Fruit fly (Drosophila melanogaster) whole organism, embryonic: ENCODE data around the gene ocn.

Experiments used
- BEAF-32 ChIP-seq: fragments of 200-800 bp; sonication (Bioruptor generic); optimal IDR thresholded peaks from 3 replicates; lab custom pipeline; 2017; ENCODE audit warnings: missing biosample characterization, missing genetic modification characterization, mild to moderate bottlenecking, moderate library complexity, missing genetic modification reagents
- CG10565 ChIP-seq: fragments of 200-800 bp; sonication (Bioruptor generic); optimal IDR thresholded peaks from 3 replicates; lab custom pipeline; 2016; ENCODE audit warnings: missing biosample characterization, mild to moderate bottlenecking, missing genetic modification characterization
- CG1233 ChIP-seq: fragments of 200-800 bp; sonication (Bioruptor generic); optimal IDR thresholded peaks from 4 replicates; lab custom pipeline; 2018; ENCODE audit warnings: missing biosample characterization, mild to moderate bottlenecking, missing genetic modification characterization
- CG13775 ChIP-seq: fragments of 200-800 bp; sonication (Bioruptor generic); optimal IDR thresholded peaks from 3 replicates; lab custom pipeline; 2017; ENCODE audit warnings: missing biosample characterization, mild to moderate bottlenecking, missing genetic modification characterization
- CG14860 ChIP-seq: fragments of 200-800 bp; sonication (Bioruptor generic); IDR thresholded peaks from 3 replicates; pipeline ENCODE4 v1.3.6; 2022; ENCODE audit warnings: missing biosample characterization, missing genetic modification characterization; ENCODE audit not compliant: partially characterized antibody
- CG16813 ChIP-seq: fragments of 200-800 bp; sonication (Bioruptor generic); IDR thresholded peaks from 3 replicates; pipeline ENCODE4 v1.3.6; 2022; ENCODE audit warnings: missing biosample characterization, missing genetic modification characterization; ENCODE audit not compliant: partially characterized antibody
- CG1832 ChIP-seq: fragments of 200-800 bp; sonication (Bioruptor generic); optimal IDR thresholded peaks from 2 replicates; lab custom pipeline; 2017; ENCODE audit warnings: missing biosample characterization, mild to moderate bottlenecking, missing genetic modification characterization, inconsistent platforms
- CG31388 ChIP-seq: fragments of 200-800 bp; sonication (Bioruptor generic); optimal IDR thresholded peaks from 2 replicates; lab custom pipeline; 2016; ENCODE audit warnings: missing biosample characterization, missing genetic modification characterization
- CG4617 ChIP-seq: fragments of 200-800 bp; sonication (Bioruptor generic); optimal IDR thresholded peaks from 3 replicates; lab custom pipeline; 2016; ENCODE audit warnings: missing biosample characterization, missing genetic modification characterization, borderline replicate concordance
- CG5180 ChIP-seq: fragments of 200-800 bp; sonication (Bioruptor generic); optimal IDR thresholded peaks from 3 replicates; lab custom pipeline; 2017; ENCODE audit warnings: missing biosample characterization, missing genetic modification characterization, mild to moderate bottlenecking, moderate library complexity, missing genetic modification reagents
- CG6272 ChIP-seq: fragments of 200-800 bp; sonication (Bioruptor generic); IDR thresholded peaks from 2 replicates; pipeline ENCODE4 v1.3.6; 2022; ENCODE audit warnings: missing biosample characterization, missing genetic modification characterization
- CG6689 ChIP-seq: fragments of 200-800 bp; sonication (Bioruptor generic); IDR thresholded peaks from 2 replicates; pipeline ENCODE4 v1.3.6; 2022; ENCODE audit warnings: missing biosample characterization, missing genetic modification characterization
- CG6813 ChIP-seq: fragments of 200-800 bp; sonication (Bioruptor generic); optimal IDR thresholded peaks from 2 replicates; lab custom pipeline; 2017; ENCODE audit warnings: missing biosample characterization, missing genetic modification characterization, mild to moderate bottlenecking, moderate library complexity, missing genetic modification reagents
- CG7786 ChIP-seq: fragments of 200-800 bp; sonication (Bioruptor generic); optimal IDR thresholded peaks from 2 replicates; lab custom pipeline; 2016; ENCODE audit warnings: missing biosample characterization, missing genetic modification characterization
- CG7928 ChIP-seq: fragments of 200-800 bp; sonication (Bioruptor generic); optimal IDR thresholded peaks from 2 replicates; lab custom pipeline; 2017; ENCODE audit warnings: missing biosample characterization, mild to moderate bottlenecking, missing genetic modification characterization
- CrebB ChIP-seq: fragments of 200-800 bp; sonication (Bioruptor generic); optimal IDR thresholded peaks from 3 replicates; lab custom pipeline; 2018; ENCODE audit warnings: missing biosample characterization, mild to moderate bottlenecking, missing genetic modification characterization
- Doc2 ChIP-seq: fragments of 200-800 bp; sonication (Bioruptor generic); IDR thresholded peaks from 2 replicates; pipeline ENCODE4 v1.3.6; 2022; ENCODE audit warnings: missing biosample characterization, missing genetic modification characterization
- Elba2 ChIP-seq: fragments of 200-800 bp; sonication (Bioruptor generic); optimal IDR thresholded peaks from 3 replicates; lab custom pipeline; 2016; ENCODE audit warnings: missing biosample characterization, missing genetic modification characterization
- Ets97D ChIP-seq: fragments of 200-800 bp; sonication (Bioruptor generic); optimal IDR thresholded peaks from 3 replicates; lab custom pipeline; 2016; ENCODE audit warnings: missing biosample characterization, missing genetic modification characterization
- Gsc ChIP-seq: fragments of 200-800 bp; sonication (Bioruptor generic); IDR thresholded peaks from 2 replicates; pipeline ENCODE4 v1.3.6; 2022; ENCODE audit warnings: missing biosample characterization, missing genetic modification characterization
- H15 ChIP-seq: fragments of 200-800 bp; sonication (Bioruptor generic); IDR thresholded peaks from 3 replicates; pipeline ENCODE4 v1.3.6; 2022; ENCODE audit warnings: missing biosample characterization, missing genetic modification characterization
- Hey ChIP-seq: fragments of 200-800 bp; sonication (Bioruptor generic); optimal IDR thresholded peaks from 3 replicates; lab custom pipeline; 2018; ENCODE audit warnings: missing biosample characterization, mild to moderate bottlenecking, missing genetic modification characterization
- Hr39 ChIP-seq: fragments of >200 bp; optimal IDR thresholded peaks from 2 replicates; lab custom pipeline; 2017
- Hr51 ChIP-seq, 2 experiments: fragments of 200-800 bp; sonication (Bioruptor generic); optimal IDR thresholded peaks; 2 replicates in 1 of 2; 3 replicates in 1 of 2; lab custom pipeline; 2016 to 2018; ENCODE audit warnings: missing biosample characterization in 2 of 2, missing genetic modification characterization in 2 of 2, mild to moderate bottlenecking in 1 of 2, moderate library complexity in 1 of 2
- Lpt ChIP-seq: fragments of >200 bp; optimal IDR thresholded peaks from 2 replicates; lab custom pipeline; 2018; ENCODE audit warnings: missing biosample characterization, missing genetic modification characterization
- NC2β ChIP-seq: fragments of 200-800 bp; sonication (Bioruptor generic); optimal IDR thresholded peaks from 2 replicates; lab custom pipeline; 2016; ENCODE audit warnings: missing biosample characterization, missing genetic modification characterization
- Oaz ChIP-seq: fragments of 200-800 bp; sonication (Bioruptor generic); IDR thresholded peaks from 2 replicates; pipeline ENCODE4 v1.3.6; 2022; ENCODE audit warnings: missing biosample characterization, missing genetic modification characterization
- Poxn ChIP-seq: fragments of 200-800 bp; sonication (Bioruptor generic); IDR thresholded peaks from 2 replicates; pipeline ENCODE4 v1.3.6; 2022; ENCODE audit warnings: missing biosample characterization, missing genetic modification characterization
- Ptx1 ChIP-seq: fragments of 200-800 bp; sonication (Bioruptor generic); IDR thresholded peaks from 2 replicates; pipeline ENCODE4 v1.3.6; 2022; ENCODE audit warnings: missing biosample characterization, missing genetic modification characterization
- Stat92E ChIP-seq, 3 experiments: fragments of >200 bp in 2 of 3; fragments of 200-800 bp in 1 of 3; sonication (Bioruptor generic) in 1 of 3; optimal IDR thresholded peaks; 2 replicates each; lab custom pipeline; 2017 to 2019; ENCODE audit warnings: missing biosample characterization in 3 of 3, missing genetic modification characterization in 3 of 3, mild to moderate bottlenecking in 1 of 3, moderate library complexity in 1 of 3
- ac ChIP-seq: fragments of 200-800 bp; sonication (Bioruptor generic); optimal IDR thresholded peaks from 3 replicates; lab custom pipeline; 2017; ENCODE audit warnings: missing biosample characterization, mild to moderate bottlenecking, missing genetic modification characterization
- al ChIP-seq: fragments of 200-800 bp; sonication (Bioruptor generic); IDR thresholded peaks from 2 replicates; pipeline ENCODE4 v1.3.6; 2022; ENCODE audit warnings: missing biosample characterization, missing genetic modification characterization
- ara ChIP-seq: fragments of 200-800 bp; sonication (Bioruptor generic); IDR thresholded peaks from 2 replicates; pipeline ENCODE4 v1.3.6; 2022; ENCODE audit warnings: missing biosample characterization, missing genetic modification characterization
- bcd ChIP-seq: fragments of 200-800 bp; sonication (Bioruptor generic); optimal IDR thresholded peaks from 2 replicates; lab custom pipeline; 2017; ENCODE audit warnings: missing biosample characterization, mild to moderate bottlenecking, missing genetic modification characterization
- crol ChIP-seq: fragments of 200-800 bp; sonication (Bioruptor generic); IDR thresholded peaks from 2 replicates; pipeline ENCODE4 v1.3.6; 2022; ENCODE audit warnings: missing biosample characterization, missing genetic modification characterization
- eve ChIP-seq, 2 experiments: fragments of >200 bp; optimal IDR thresholded peaks; 2 replicates each; lab custom pipeline; 2017; ENCODE audit warnings: missing biosample characterization in 2 of 2, missing genetic modification characterization in 2 of 2
- fd64A ChIP-seq: fragments of 200-800 bp; sonication (Bioruptor generic); optimal IDR thresholded peaks from 3 replicates; lab custom pipeline; 2018; ENCODE audit warnings: missing biosample characterization, mild to moderate bottlenecking, missing genetic modification characterization
- gce ChIP-seq: fragments of 200-800 bp; sonication (Bioruptor generic); IDR thresholded peaks from 3 replicates; pipeline ENCODE4 v1.3.6; 2022; ENCODE audit warnings: missing biosample characterization, missing genetic modification characterization
- gcm ChIP-seq: fragments of 200-800 bp; sonication (Bioruptor generic); optimal IDR thresholded peaks from 2 replicates; lab custom pipeline; 2019; ENCODE audit warnings: missing biosample characterization, mild to moderate bottlenecking, missing genetic modification characterization, moderate library complexity
- gt ChIP-seq: fragments of 200-800 bp; sonication (Bioruptor generic); IDR thresholded peaks from 2 replicates; pipeline ENCODE4 v1.3.6; 2022; ENCODE audit warnings: missing biosample characterization, missing genetic modification characterization
- kah ChIP-seq: fragments of 200-800 bp; sonication (Bioruptor generic); optimal IDR thresholded peaks from 2 replicates; lab custom pipeline; 2018; ENCODE audit warnings: missing biosample characterization, mild to moderate bottlenecking, missing genetic modification characterization
- lola ChIP-seq, 3 experiments: fragments of >200 bp in 2 of 3; fragments of 200-800 bp in 1 of 3; sonication (Bioruptor generic) in 1 of 3; optimal IDR thresholded peaks; 2 replicates each; lab custom pipeline; 2017 to 2019; ENCODE audit warnings: missing biosample characterization in 3 of 3, missing genetic modification characterization in 3 of 3, mild to moderate bottlenecking in 1 of 3, moderate library complexity in 1 of 3
- prd ChIP-seq, 3 experiments: fragments of >200 bp in 2 of 3; fragments of 200-800 bp in 1 of 3; sonication (Bioruptor generic) in 1 of 3; optimal IDR thresholded peaks in 2 of 3; IDR thresholded peaks in 1 of 3; 2 replicates in 2 of 3; 3 replicates in 1 of 3; pipeline versions ENCODE4 v1.3.6 to Lab custom; 2017 to 2022; ENCODE audit warnings: missing biosample characterization in 1 of 3, missing genetic modification characterization in 1 of 3
- repo ChIP-seq: fragments of 200-800 bp; sonication (Bioruptor generic); optimal IDR thresholded peaks from 2 replicates; lab custom pipeline; 2016; ENCODE audit warnings: missing biosample characterization, missing genetic modification characterization
- ro ChIP-seq: fragments of 200-800 bp; sonication (Bioruptor generic); IDR thresholded peaks from 2 replicates; pipeline ENCODE4 v1.3.6; 2022; ENCODE audit warnings: missing biosample characterization, missing genetic modification characterization
- slou ChIP-seq: fragments of 200-800 bp; sonication (Bioruptor generic); optimal IDR thresholded peaks from 3 replicates; lab custom pipeline; 2016; ENCODE audit warnings: missing biosample characterization, missing genetic modification characterization
- stc ChIP-seq: fragments of 200-800 bp; sonication (Bioruptor generic); IDR thresholded peaks from 2 replicates; pipeline ENCODE4 v1.3.6; 2022; ENCODE audit warnings: missing biosample characterization, missing genetic modification characterization
- stwl ChIP-seq: fragments of 200-800 bp; sonication (Bioruptor generic); optimal IDR thresholded peaks from 3 replicates; lab custom pipeline; 2018; ENCODE audit warnings: missing biosample characterization, mild to moderate bottlenecking, missing genetic modification characterization, moderate library complexity
- vfl ChIP-seq: fragments of 200-800 bp; sonication (Bioruptor generic); optimal IDR thresholded peaks from 2 replicates; lab custom pipeline; 2016; ENCODE audit warnings: missing biosample characterization, missing genetic modification characterization
- yki ChIP-seq: fragments of >200 bp; optimal IDR thresholded peaks from 3 replicates; lab custom pipeline; 2018

Gene ocn

DNA sequence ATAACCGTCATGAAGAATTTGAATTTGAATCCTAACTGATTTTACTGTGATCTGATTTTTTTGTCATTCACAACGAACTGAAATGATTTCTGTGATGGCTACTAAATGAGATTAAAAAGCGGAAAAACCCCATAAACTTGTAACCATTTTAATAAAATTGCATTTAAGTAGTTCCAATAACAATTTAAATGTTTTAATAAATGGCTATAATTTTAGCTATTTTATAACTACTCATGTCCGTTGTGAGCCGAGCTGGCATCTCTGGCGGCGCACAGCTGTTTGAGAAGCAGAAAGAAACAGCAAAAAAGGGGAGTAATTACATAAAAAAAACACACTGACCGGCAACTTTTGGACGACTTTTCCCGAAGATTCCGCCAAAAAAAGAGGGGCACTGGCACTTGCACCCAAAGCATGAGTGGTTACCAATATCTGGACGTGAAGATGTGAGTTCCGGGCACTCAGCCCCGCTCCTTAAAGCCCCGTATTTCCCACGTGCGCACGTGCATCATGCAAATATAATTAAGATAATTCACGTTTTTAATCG, 19.1 kb upstream of the ocn start, which contains the start of the genes CG7950 and Rpp14a (continued):
- TF ChIP-seq gcm (GFP tag; lab: Kevin White, UChicago) (peak; percentile 75), CG13775 (GFP tag; lab: Kevin White, UChicago) (peak; percentile 75), CG6689 (GFP tag; lab: Robert Waterston, UW) (peak; percentile 70), CG7786 (GFP tag; lab: Kevin White, UChicago) (peak; percentile 77), vfl (peak; percentile 81), CrebB (peak; percentile 83), Ptx1 (GFP tag; lab: Robert Waterston, UW) (peak; percentile 80), CG14860 (GFP tag; lab: Robert Waterston, UW) (no peak), Hey (tag; lab: Kevin White, UChicago) (no peak), CG16813 (GFP tag; lab: Robert Waterston, UW) (no peak), repo (GFP tag; lab: Kevin White, UChicago) (peak; percentile 54), Poxn (GFP tag; lab: Robert Waterston, UW) (peak; percentile 59; the same call in 1 of the 2 replicates), stwl (peak; percentile 26), H15 (GFP tag; lab: Robert Waterston, UW) (peak; percentile 70; the same call in 1 of the 3 replicates), gce (GFP tag; lab: Robert Waterston, UW) (no peak), stc (peak; percentile 61; the same call in 1 of the 2 replicates), Lpt (no peak), prd (optimal IDR thresholded peaks at IDR 0.05; lab: Kevin White, UChicago) (no peak), prd (GFP tag; IDR thresholded peaks at IDR 0.05; lab: Robert Waterston, UW) (peak; percentile 85), ac (GFP tag; lab: Kevin White, UChicago) (no peak), CG10565 (GFP tag; lab: Kevin White, UChicago) (no peak), CG4617 (peak; percentile 36), Doc2 (GFP tag; lab: Robert Waterston, UW) (no peak), Ets97D (GFP tag; lab: Kevin White, UChicago) (peak; percentile 71), BEAF-32 (GFP tag; lab: Kevin White, UChicago) (peak; percentile 31), fd64A (GFP tag; lab: Kevin White, UChicago) (no peak), ara (GFP tag; lab: Robert Waterston, UW) (peak; percentile 79), eve (GFP tag; optimal IDR thresholded peaks at IDR 0.05; lab: Kevin White, UChicago) (no peak), yki (lab: Kevin White, UChicago) (no peak), CG5180 (GFP tag; lab: Kevin White, UChicago) (no peak), CG6272 (GFP tag; lab: Robert Waterston, UW) (peak; percentile 68; the same call in 1 of the 2 replicates), gt (GFP tag; lab: Robert Waterston, UW) (no peak), lola (GFP tag; optimal IDR thresholded peaks at IDR 0.05; lab: Kevin White, UChicago) (peak in 1 of 3 experiments; percentile 67), Stat92E (GFP tag; optimal IDR thresholded peaks at IDR 0.05; lab: Kevin White, UChicago) (no peak), Gsc (GFP tag; lab: Robert Waterston, UW) (no peak; the same call in 1 of the 2 replicates), al (GFP tag; lab: Robert Waterston, UW) (peak; percentile 75; the same call in 1 of the 2 replicates), kah (no peak), CG1832 (GFP tag; lab: Kevin White, UChicago) (no peak), Hr39 (lab: Kevin White, UChicago) (no peak), Hr51 (GFP tag; optimal IDR thresholded peaks at IDR 0.05; lab: Kevin White, UChicago) (peak; percentile 81 to 84), bcd (peak; percentile 49), crol (GFP tag; lab: Robert Waterston, UW) (0 out of 2 replicates have a peak, but pooled peaks have one; percentile 20), Elba2 (GFP tag; lab: Kevin White, UChicago) (peak; percentile 8), CG1233 (GFP tag; lab: Kevin White, UChicago) (peak; percentile 63), CG31388 (peak; percentile 53), NC2β (peak; percentile 70), CG7928 (no peak), CG6813 (GFP tag; lab: Kevin White, UChicago) (peak; percentile 21), ro (no peak), Oaz (GFP tag; lab: Robert Waterston, UW) (0 out of 2 replicates have a peak, but pooled peaks have one; percentile 33), slou (GFP tag; lab: Kevin White, UChicago) (peak; percentile 43)
